Worm (Caenorhabditis elegans) whole organism, L2 larva: ENCODE data around the gene T25C12.3.

ENCODE experiments used
- ZK546.5 ChIP-seq: sonication (generic microtip); optimal IDR thresholded peaks from 2 replicates; lab custom pipeline; 2017; ENCODE audit warnings: missing biosample characterization, missing genetic modification characterization
- aly-2 ChIP-seq: fragments of 150-350 bp; optimal IDR thresholded peaks from 2 replicates; lab custom pipeline; 2014; ENCODE audit warnings: missing biosample characterization, missing genetic modification characterization
- ama-1 ChIP-seq: fragments of 150-350 bp; optimal IDR thresholded peaks from 2 replicates; lab custom pipeline; 2018; ENCODE audit warnings: inconsistent platforms
- blmp-1 ChIP-seq: sonication (generic microtip); optimal IDR thresholded peaks from 2 replicates; lab custom pipeline; 2017; ENCODE audit warnings: missing genetic modification characterization, mild to moderate bottlenecking, missing compliant biosample characterization, antibody characterized with exemption, moderate library complexity; ENCODE audit not compliant: insufficient read depth
- ceh-16 ChIP-seq: fragments of 150-350 bp; optimal IDR thresholded peaks from 2 replicates; lab custom pipeline; 2014; ENCODE audit warnings: missing biosample characterization, missing genetic modification characterization
- lin-13 ChIP-seq: fragments of 150-350 bp; optimal IDR thresholded peaks from 2 replicates; lab custom pipeline; 2014; ENCODE audit warnings: missing biosample characterization, missing genetic modification reagents, missing genetic modification characterization
- lin-39 ChIP-seq: fragments of 150-350 bp; optimal IDR thresholded peaks from 2 replicates; lab custom pipeline; 2014; ENCODE audit warnings: missing biosample characterization, missing genetic modification reagents, missing genetic modification characterization
- nhr-11 ChIP-seq: fragments of 150-350 bp; optimal IDR thresholded peaks from 2 replicates; lab custom pipeline; 2014; ENCODE audit warnings: missing biosample characterization, missing genetic modification characterization
- snpc-4 ChIP-seq: fragments of 150-350 bp; optimal IDR thresholded peaks from 2 replicates; lab custom pipeline; 2014; ENCODE audit warnings: missing biosample characterization, missing genetic modification characterization
- unc-39 ChIP-seq: fragments of 150-350 bp; optimal IDR thresholded peaks from 2 replicates; lab custom pipeline; 2014; ENCODE audit warnings: missing biosample characterization, missing genetic modification characterization
- zag-1 ChIP-seq: fragments of 150-350 bp; optimal IDR thresholded peaks from 2 replicates; lab custom pipeline; 2014; ENCODE audit warnings: missing biosample characterization, missing genetic modification characterization

DNA sequence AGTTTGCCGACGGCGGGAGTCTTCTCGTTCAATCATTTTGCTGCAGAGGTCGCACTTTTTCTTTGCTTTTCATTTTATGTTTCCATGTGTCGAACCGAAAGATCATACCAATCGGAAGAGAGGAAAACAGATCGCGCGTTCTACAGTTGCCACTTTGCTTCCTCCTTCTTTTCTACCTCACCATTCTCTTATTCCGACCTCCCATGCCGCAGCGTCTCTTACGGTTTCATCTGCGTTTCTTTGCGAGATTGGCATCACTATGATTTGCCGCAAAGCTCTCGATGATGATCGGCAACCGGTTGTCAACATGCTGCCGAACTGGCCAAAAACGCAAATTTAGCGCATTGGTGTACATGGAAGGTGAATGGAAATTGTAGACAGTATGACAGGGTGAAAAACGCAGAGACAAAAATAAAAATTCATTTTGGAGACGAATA, 25.6 kb downstream of the T25C12.3 start:
- TF ChIP-seq blmp-1 (tag; lab: Kevin White, UChicago) (peak; percentile 45), lin-13 (GFP tag; lab: Kevin White, UChicago) (no peak), aly-2 (no peak), nhr-11 (tag; lab: Kevin White, UChicago) (no peak), lin-39 (no peak), ama-1 (lab: Kevin White, UChicago) (no peak), ZK546.5 (tag; lab: Kevin White, UChicago) (no peak), unc-39 (tag; lab: Kevin White, UChicago) (no peak), snpc-4 (tag; lab: Kevin White, UChicago) (no peak), zag-1 (tag; lab: Kevin White, UChicago) (no peak), ceh-16 (tag; lab: Kevin White, UChicago) (no peak)
